Worm (Caenorhabditis elegans) whole organism, late embryonic: ENCODE results near the gene skr-14.

Source experiments
- F13H6.1 ChIP-seq: sonication (generic microtip); optimal IDR thresholded peaks from 2 replicates; lab custom pipeline; 2016; ENCODE audit warnings: missing genetic modification characterization, missing compliant biosample characterization
- ama-1 ChIP-seq: fragments of 150-350 bp; optimal IDR thresholded peaks from 2 replicates; lab custom pipeline; 2014
- ceh-31 ChIP-seq: sonication (generic microtip); optimal IDR thresholded peaks from 2 replicates; lab custom pipeline; 2016; ENCODE audit warnings: missing genetic modification characterization, missing compliant biosample characterization
- hlh-13 ChIP-seq: fragments of 200-800 bp; sonication (Bioruptor generic); optimal IDR thresholded peaks from 2 replicates; lab custom pipeline; 2018; ENCODE audit warnings: mild to moderate bottlenecking, missing genetic modification characterization, missing compliant biosample characterization
- hlh-15 ChIP-seq: sonication (generic microtip); optimal IDR thresholded peaks from 2 replicates; lab custom pipeline; 2016; ENCODE audit warnings: missing genetic modification characterization, missing compliant biosample characterization
- nhr-11 ChIP-seq: fragments of 150-350 bp; optimal IDR thresholded peaks from 2 replicates; lab custom pipeline; 2014; ENCODE audit warnings: missing biosample characterization, missing genetic modification characterization
- odd-2 ChIP-seq: sonication (generic microtip); optimal IDR thresholded peaks from 2 replicates; lab custom pipeline; 2017; ENCODE audit warnings: antibody characterized with exemption, mild to moderate bottlenecking, missing genetic modification characterization, missing compliant biosample characterization
- pax-1 ChIP-seq: fragments of 150-350 bp; optimal IDR thresholded peaks from 2 replicates; lab custom pipeline; 2014; ENCODE audit warnings: missing biosample characterization, missing genetic modification characterization
- rnt-1 ChIP-seq: sonication (generic microtip); optimal IDR thresholded peaks from 2 replicates; lab custom pipeline; 2016; ENCODE audit warnings: missing genetic modification characterization, missing compliant biosample characterization
- sox-4 ChIP-seq: sonication (generic microtip); optimal IDR thresholded peaks from 2 replicates; lab custom pipeline; 2017; ENCODE audit warnings: mild to moderate bottlenecking, missing genetic modification characterization, inconsistent platforms, missing compliant biosample characterization
- unc-3 ChIP-seq, 2 experiments: fragments of 200-800 bp in 1 of 2; sonication (Bioruptor generic) in 1 of 2; sonication (generic microtip) in 1 of 2; conservative IDR thresholded peaks in 1 of 2; optimal IDR thresholded peaks in 1 of 2; 2 replicates each; pipeline versions ENCODE4 v1.3.6 to Lab custom; 2016 to 2022; ENCODE audit warnings: missing compliant biosample characterization in 2 of 2, missing genetic modification characterization in 2 of 2, missing genetic modification reagents in 1 of 2

ce11 chrV:4387916-4388315 lies 33.5 kb downstream of the skr-14 start:
- TF ChIP-seq nhr-11 (tag; lab: Kevin White, UChicago) (no peak), hlh-15 (tag; lab: Kevin White, UChicago) (no peak), pax-1 (no peak), ceh-31 (no peak), odd-2 (tag; lab: Kevin White, UChicago) (no peak), unc-3 (GFP tag; conservative IDR thresholded peaks at IDR 0.05; lab: Robert Waterston, UW) (no peak), unc-3 (tag; optimal IDR thresholded peaks at IDR 0.05; lab: Kevin White, UChicago) (no peak), rnt-1 (tag; lab: Kevin White, UChicago) (no peak), sox-4 (no peak), ama-1 (no peak), F13H6.1 (tag; lab: Kevin White, UChicago) (no peak), hlh-13 (GFP tag; lab: Kevin White, UChicago) (no peak)
